Fruit fly (Drosophila melanogaster): Measurements from ENCODE around the gene Gr64b.

Gene Gr64b

dm6 chr3L:4055438-4055962 lies 27.1 kb downstream of the Gr64b start:
- TF ChIP-seq Myc (optimal IDR thresholded peaks at IDR 0.05) (no peak), insv (optimal IDR thresholded peaks at IDR 0.05) (no peak), ttk (optimal IDR thresholded peaks at IDR 0.05) (no peak), Sin3A (optimal IDR thresholded peaks at IDR 0.05) (no peak), psq (optimal IDR thresholded peaks at IDR 0.05) (no peak), h (optimal IDR thresholded peaks at IDR 0.05) (no peak)

dm6 chr3L:4056812-4057211 lies 28.4 kb downstream of the Gr64b start:
- TF ChIP-seq h (optimal IDR thresholded peaks at IDR 0.05) (no peak), psq (optimal IDR thresholded peaks at IDR 0.05) (no peak), insv (optimal IDR thresholded peaks at IDR 0.05) (no peak), ttk (optimal IDR thresholded peaks at IDR 0.05) (no peak), Sin3A (optimal IDR thresholded peaks at IDR 0.05) (no peak), Myc (optimal IDR thresholded peaks at IDR 0.05) (no peak)

- TF ChIP-seq Sin3A (optimal IDR thresholded peaks at IDR 0.05) (no peak), insv (optimal IDR thresholded peaks at IDR 0.05) (no peak), Myc (optimal IDR thresholded peaks at IDR 0.05) (no peak), ttk (optimal IDR thresholded peaks at IDR 0.05) (no peak), psq (optimal IDR thresholded peaks at IDR 0.05) (no peak), h (optimal IDR thresholded peaks at IDR 0.05) (no peak)
Measured at dm6 chr3L:4059293-4059820, 31.0 kb downstream of the Gr64b start, which contains the start of gene Ugt305A1. TSS of gene Ugt305A1 (plus strand) at chr3L:4059770.

- no peak for TF ChIP-seq h (optimal IDR thresholded peaks at IDR 0.05)
- TF ChIP-seq insv (optimal IDR thresholded peaks at IDR 0.05), result no peak
- TF ChIP-seq psq (optimal IDR thresholded peaks at IDR 0.05), result no peak
- no peak for TF ChIP-seq Sin3A (optimal IDR thresholded peaks at IDR 0.05)
- TF ChIP-seq ttk (optimal IDR thresholded peaks at IDR 0.05), result no peak
- no peak for TF ChIP-seq Myc (optimal IDR thresholded peaks at IDR 0.05)
Measured at dm6 chr3L:4061921-4062474, 33.6 kb downstream of the Gr64b start, which contains the start of gene dib. TSS of gene dib (plus strand) at chr3L:4062292.

- TF ChIP-seq Sin3A (optimal IDR thresholded peaks at IDR 0.05), result no peak
- TF ChIP-seq h (optimal IDR thresholded peaks at IDR 0.05), result no peak
- no peak for TF ChIP-seq insv (optimal IDR thresholded peaks at IDR 0.05)
- TF ChIP-seq Myc (optimal IDR thresholded peaks at IDR 0.05), result no peak
- no peak for TF ChIP-seq psq (optimal IDR thresholded peaks at IDR 0.05)
- no peak for TF ChIP-seq ttk (optimal IDR thresholded peaks at IDR 0.05)
Measured at dm6 chr3L:4068368-4068767, 40.0 kb downstream of the Gr64b start.

dm6 chr3L:4069069-4069468 lies 40.7 kb downstream of the Gr64b start, which contains the start of gene CG32259:
TSS of gene CG32259 (plus strand) at chr3L:4069369.
- TF ChIP-seq Myc (optimal IDR thresholded peaks at IDR 0.05) (no peak), insv (optimal IDR thresholded peaks at IDR 0.05) (no peak), Sin3A (optimal IDR thresholded peaks at IDR 0.05) (no peak), h (optimal IDR thresholded peaks at IDR 0.05) (no peak), psq (optimal IDR thresholded peaks at IDR 0.05) (no peak), ttk (optimal IDR thresholded peaks at IDR 0.05) (no peak)

dm6 chr3L:4070221-4070995 lies 42.0 kb downstream of the Gr64b start:
- TF ChIP-seq ttk (optimal IDR thresholded peaks at IDR 0.05) (no peak), psq (optimal IDR thresholded peaks at IDR 0.05) (no peak), Sin3A (optimal IDR thresholded peaks at IDR 0.05) (no peak), h (optimal IDR thresholded peaks at IDR 0.05) (no peak), Myc (optimal IDR thresholded peaks at IDR 0.05) (no peak), insv (optimal IDR thresholded peaks at IDR 0.05) (no peak)

- TF ChIP-seq insv (optimal IDR thresholded peaks at IDR 0.05) (no peak), Myc (optimal IDR thresholded peaks at IDR 0.05) (no peak), ttk (optimal IDR thresholded peaks at IDR 0.05) (no peak), Sin3A (optimal IDR thresholded peaks at IDR 0.05) (no peak), psq (optimal IDR thresholded peaks at IDR 0.05) (no peak), h (optimal IDR thresholded peaks at IDR 0.05) (no peak)
Measured at dm6 chr3L:4070996-4071379, 42.6 kb downstream of the Gr64b start.

dm6 chr3L:4071561-4072049 lies 43.2 kb downstream of the Gr64b start, which contains the start of gene wit:
TSS of gene wit (minus strand) at chr3L:4071717.
- TF ChIP-seq ttk (optimal IDR thresholded peaks at IDR 0.05) (no peak), h (optimal IDR thresholded peaks at IDR 0.05) (no peak), Sin3A (optimal IDR thresholded peaks at IDR 0.05) (no peak), psq (optimal IDR thresholded peaks at IDR 0.05) (no peak), Myc (optimal IDR thresholded peaks at IDR 0.05) (no peak), insv (optimal IDR thresholded peaks at IDR 0.05) (no peak)

dm6 chr3L:4072717-4073116 lies 44.3 kb downstream of the Gr64b start:
- TF ChIP-seq ttk (optimal IDR thresholded peaks at IDR 0.05) (no peak), h (optimal IDR thresholded peaks at IDR 0.05) (no peak), Myc (optimal IDR thresholded peaks at IDR 0.05) (no peak), Sin3A (optimal IDR thresholded peaks at IDR 0.05) (no peak), insv (optimal IDR thresholded peaks at IDR 0.05) (no peak), psq (optimal IDR thresholded peaks at IDR 0.05) (no peak)

dm6 chr3L:4073755-4074154 lies 45.4 kb downstream of the Gr64b start, which contains the start of gene Faa:
TSS of gene Faa (minus strand) at chr3L:4073954.
- TF ChIP-seq h (optimal IDR thresholded peaks at IDR 0.05), result no peak
- no peak for TF ChIP-seq insv (optimal IDR thresholded peaks at IDR 0.05)
- TF ChIP-seq ttk (optimal IDR thresholded peaks at IDR 0.05), result no peak
- TF ChIP-seq Myc (optimal IDR thresholded peaks at IDR 0.05), result no peak
- no peak for TF ChIP-seq Sin3A (optimal IDR thresholded peaks at IDR 0.05)
- TF ChIP-seq psq (optimal IDR thresholded peaks at IDR 0.05), result no peak

- TF ChIP-seq ttk (optimal IDR thresholded peaks at IDR 0.05), result no peak
- TF ChIP-seq insv (optimal IDR thresholded peaks at IDR 0.05), result no peak
- TF ChIP-seq Sin3A (optimal IDR thresholded peaks at IDR 0.05), result no peak
- no peak for TF ChIP-seq Myc (optimal IDR thresholded peaks at IDR 0.05)
- TF ChIP-seq h (optimal IDR thresholded peaks at IDR 0.05), result no peak
- no peak for TF ChIP-seq psq (optimal IDR thresholded peaks at IDR 0.05)
Measured at dm6 chr3L:4076907-4077306, 48.5 kb downstream of the Gr64b start.

All from Kc167 (cell line).